Worm (Caenorhabditis elegans): ENCODE data around the gene F59A2.5.

ce11 chrIII:3405535-3405934 lies 872 bp downstream of the F59A2.5 start, which contains the start of gene golg-4:
- no peak for TF ChIP-seq lin-13 (tag; optimal IDR thresholded peaks at IDR 0.05)
- TF ChIP-seq ztf-11 (tag; optimal IDR thresholded peaks at IDR 0.05), result no peak
- no peak for TF ChIP-seq nhr-28 (tag; optimal IDR thresholded peaks at IDR 0.05)
- TF ChIP-seq snpc-4 (tag; optimal IDR thresholded peaks at IDR 0.05), result no peak
- no peak for TF ChIP-seq sem-2 (GFP tag; optimal IDR thresholded peaks at IDR 0.05)
